Fruit fly (Drosophila melanogaster): Measurements from ENCODE around the gene CG14210.

Gene CG14210

dm6 chrX:19651757-19652419 is 35.9 kb downstream of the CG14210 start, which contains the start of the genes Ranbp21 and Elys (continued):
- TF ChIP-seq Hr39 (optimal IDR thresholded peaks at IDR 0.05) = no peak
- TF ChIP-seq fd96Cb (tag; optimal IDR thresholded peaks at IDR 0.05) = peak; percentile 14
- peak; percentile 69 to 70 for TF ChIP-seq dpn (GFP tag; optimal IDR thresholded peaks at IDR 0.05)
- TF ChIP-seq CG5245 (GFP tag; optimal IDR thresholded peaks at IDR 0.05) = peak; percentile 28
- TF ChIP-seq CG8290 (GFP tag; optimal IDR thresholded peaks at IDR 0.05) = no peak
- TF ChIP-seq CG8290 (tag; optimal IDR thresholded peaks at IDR 0.05) = peak in 1 of 2 experiments; percentile 27
- no peak for TF ChIP-seq PHDP (tag; optimal IDR thresholded peaks at IDR 0.05)
- peak; percentile 59 for TF ChIP-seq CG13624 (GFP tag; optimal IDR thresholded peaks at IDR 0.05)
- peak; percentile 32; the same call in 1 of the 2 replicates for TF ChIP-seq CG7372 (GFP tag; IDR thresholded peaks at IDR 0.05)
- no peak for TF ChIP-seq Meics (GFP tag; optimal IDR thresholded peaks at IDR 0.05)
- no peak for TF ChIP-seq yki (optimal IDR thresholded peaks at IDR 0.05)
- no peak for TF ChIP-seq CG5953 (GFP tag; IDR thresholded peaks at IDR 0.05)
- no peak for TF ChIP-seq aop (GFP tag; IDR thresholded peaks at IDR 0.05)
- no peak for TF ChIP-seq org-1 (GFP tag; optimal IDR thresholded peaks at IDR 0.05)
- TF ChIP-seq ERR (GFP tag; optimal IDR thresholded peaks at IDR 0.05) = no peak
- TF ChIP-seq CG33213 (GFP tag; optimal IDR thresholded peaks at IDR 0.05) = no peak
- TF ChIP-seq CG12104 (GFP tag; optimal IDR thresholded peaks at IDR 0.05) = peak; percentile 11
- peak; percentile 28 for TF ChIP-seq gfzf (GFP tag; optimal IDR thresholded peaks at IDR 0.05)
- TF ChIP-seq her (GFP tag; optimal IDR thresholded peaks at IDR 0.05) = peak; percentile 14
- 0 out of 2 replicates have a peak, but pooled peaks have one; percentile 12 for TF ChIP-seq bbx (GFP tag; IDR thresholded peaks at IDR 0.05; ENCODE audit: partially characterized antibody)
- no peak for TF ChIP-seq C15 (GFP tag; IDR thresholded peaks at IDR 0.05)
- TF ChIP-seq CG34224 (GFP tag; IDR thresholded peaks at IDR 0.05; ENCODE audit: partially characterized antibody) = no peak; the same call in 2 of the 3 replicates
- TF ChIP-seq btn (GFP tag; optimal IDR thresholded peaks at IDR 0.05) = peak; percentile 5
- peak; percentile 59 for TF ChIP-seq phol (tag; optimal IDR thresholded peaks at IDR 0.05)
- TF ChIP-seq ind (GFP tag; optimal IDR thresholded peaks at IDR 0.05) = peak; percentile 59
- 0 out of 2 replicates have a peak, but pooled peaks have one; percentile 30 for TF ChIP-seq dan (GFP tag; IDR thresholded peaks at IDR 0.05)
- TF ChIP-seq Adf1 (GFP tag; IDR thresholded peaks at IDR 0.05) = no peak
- peak; percentile 15 for TF ChIP-seq eyg (GFP tag; optimal IDR thresholded peaks at IDR 0.05)
- no peak for TF ChIP-seq sr (GFP tag; IDR thresholded peaks at IDR 0.05)
- peak; percentile 16 for TF ChIP-seq CG4820 (GFP tag; optimal IDR thresholded peaks at IDR 0.05)
- no peak for TF ChIP-seq CG3838 (GFP tag; optimal IDR thresholded peaks at IDR 0.05)
- TF ChIP-seq CG43689 (GFP tag; IDR thresholded peaks at IDR 0.05) = no peak; the same call in 1 of the 2 replicates
- TF ChIP-seq jing (GFP tag; optimal IDR thresholded peaks at IDR 0.05) = no peak
- peak; percentile 23 for TF ChIP-seq CG1233 (GFP tag; optimal IDR thresholded peaks at IDR 0.05)
- no peak for TF ChIP-seq CG3065 (GFP tag; optimal IDR thresholded peaks at IDR 0.05)
- no peak for TF ChIP-seq mld (GFP tag; IDR thresholded peaks at IDR 0.05; ENCODE audit: partially characterized antibody)
- TF ChIP-seq CG18599 (GFP tag; optimal IDR thresholded peaks at IDR 0.05) = no peak
- peak; percentile 61 for TF ChIP-seq lmd (GFP tag; IDR thresholded peaks at IDR 0.05)
- no peak for TF ChIP-seq CG9437 (GFP tag; optimal IDR thresholded peaks at IDR 0.05)
- peak; percentile 6 for TF ChIP-seq CG10979 (tag; optimal IDR thresholded peaks at IDR 0.05)
- no peak; the same call in 1 of the 2 replicates for TF ChIP-seq ap (GFP tag; IDR thresholded peaks at IDR 0.05)
- TF ChIP-seq Neu2 (GFP tag; optimal IDR thresholded peaks at IDR 0.05; ENCODE audit: borderline replicate concordance) = no peak
- TF ChIP-seq zfh2 (GFP tag; optimal IDR thresholded peaks at IDR 0.05) = peak; percentile 75
- TF ChIP-seq lab (GFP tag; optimal IDR thresholded peaks at IDR 0.05) = no peak
- TF ChIP-seq sob (GFP tag; IDR thresholded peaks at IDR 0.05) = peak; percentile 41; the same call in 1 of the 2 replicates
- TF ChIP-seq CG11398 (GFP tag; optimal IDR thresholded peaks at IDR 0.05) = peak; percentile 48
- no peak for TF ChIP-seq unpg (GFP tag; optimal IDR thresholded peaks at IDR 0.05)
- TF ChIP-seq ac (GFP tag; optimal IDR thresholded peaks at IDR 0.05) = no peak
- TF ChIP-seq TFAM (GFP tag; optimal IDR thresholded peaks at IDR 0.05) = no peak
- peak; percentile 21 for TF ChIP-seq CG3163 (GFP tag; optimal IDR thresholded peaks at IDR 0.05)
- peak; percentile 66 for TF ChIP-seq Lhr (GFP tag; optimal IDR thresholded peaks at IDR 0.05)

Data from whole organism, embryonic.